Worm (Caenorhabditis elegans) whole organism, midembryonic: ENCODE results near the gene tbce-1.

Experiments
- T22C8.4 ChIP-seq: fragments of 200-800 bp; sonication (Bioruptor generic); IDR thresholded peaks from 2 replicates; pipeline ENCODE4 v1.3.6; 2022; ENCODE audit warnings: missing genetic modification characterization, missing compliant biosample characterization
- cog-1 ChIP-seq: sonication (generic microtip); optimal IDR thresholded peaks from 2 replicates; lab custom pipeline; 2016; ENCODE audit warnings: missing genetic modification characterization, missing compliant biosample characterization
- flt-1 ChIP-seq: fragments of 200-800 bp; sonication (Bioruptor generic); IDR thresholded peaks from 2 replicates; pipeline ENCODE4 v1.3.6; 2022; ENCODE audit warnings: missing genetic modification characterization, missing compliant biosample characterization
- klf-2 ChIP-seq: fragments of 200-800 bp; sonication (Bioruptor generic); conservative IDR thresholded peaks from 2 replicates; pipeline ENCODE4 v1.3.6; 2022; ENCODE audit warnings: missing genetic modification reagents, missing genetic modification characterization, missing compliant biosample characterization
- med-1 ChIP-seq: sonication (generic microtip); optimal IDR thresholded peaks from 2 replicates; lab custom pipeline; 2017; ENCODE audit warnings: missing genetic modification characterization, mild to moderate bottlenecking, missing compliant biosample characterization, antibody characterized with exemption, missing genetic modification reagents; ENCODE audit not compliant: insufficient read depth
- ref-1 ChIP-seq: fragments of 200-800 bp; sonication (Bioruptor generic); conservative IDR thresholded peaks from 2 replicates; pipeline ENCODE4 v1.3.6; 2022; ENCODE audit warnings: missing genetic modification reagents, missing genetic modification characterization, missing compliant biosample characterization
- tab-1 ChIP-seq: fragments of 200-800 bp; sonication (Bioruptor generic); IDR thresholded peaks from 2 replicates; pipeline ENCODE4 v1.3.6; 2022; ENCODE audit warnings: missing genetic modification characterization, missing compliant biosample characterization
- ztf-23 ChIP-seq: fragments of 200-800 bp; sonication (Bioruptor generic); IDR thresholded peaks from 2 replicates; pipeline ENCODE4 v1.3.6; 2022; ENCODE audit warnings: missing genetic modification reagents, missing genetic modification characterization, missing compliant biosample characterization
- ztf-29 ChIP-seq: fragments of 200-800 bp; sonication (Bioruptor generic); IDR thresholded peaks from 2 replicates; pipeline ENCODE4 v1.3.6; 2022; ENCODE audit warnings: missing genetic modification reagents, missing genetic modification characterization, missing compliant biosample characterization

Gene tbce-1

ce11 chrIV:8294650-8295049 is at the start of gene tbce-1:
tbce-1 (plus strand) TSS chrIV:8294690.
- TF ChIP-seq med-1 (GFP tag; lab: Kevin White, UChicago) = no peak
- no peak for TF ChIP-seq ztf-29 (GFP tag; lab: Robert Waterston, UW)
- no peak for TF ChIP-seq klf-2 (GFP tag; lab: Robert Waterston, UW)
- no peak for TF ChIP-seq cog-1 (tag; lab: Kevin White, UChicago)
- TF ChIP-seq flt-1 (GFP tag; lab: Robert Waterston, UW) = no peak
- TF ChIP-seq tab-1 = no peak
- no peak for TF ChIP-seq T22C8.4 (GFP tag; lab: Robert Waterston, UW)

ce11 chrIV:8247341-8247740 is 47.1 kb upstream of the tbce-1 start:
- no peak for TF ChIP-seq ref-1
- TF ChIP-seq ztf-23 = no peak
- TF ChIP-seq flt-1 (GFP tag; lab: Robert Waterston, UW) = no peak
- TF ChIP-seq med-1 (GFP tag; lab: Kevin White, UChicago) = no peak
- no peak for TF ChIP-seq tab-1
- TF ChIP-seq T22C8.4 (GFP tag; lab: Robert Waterston, UW) = no peak
- no peak for TF ChIP-seq cog-1 (tag; lab: Kevin White, UChicago)
- no peak for TF ChIP-seq klf-2 (GFP tag; lab: Robert Waterston, UW)
- no peak for TF ChIP-seq ztf-29 (GFP tag; lab: Robert Waterston, UW)

- no peak for TF ChIP-seq tab-1
- TF ChIP-seq med-1 (GFP tag; lab: Kevin White, UChicago) = no peak
- TF ChIP-seq ref-1 = no peak
- no peak for TF ChIP-seq ztf-23
- no peak for TF ChIP-seq cog-1 (tag; lab: Kevin White, UChicago)
Measured at ce11 chrIV:8251346-8251745, 43.1 kb upstream of the tbce-1 start.

- TF ChIP-seq med-1 (GFP tag; lab: Kevin White, UChicago) (peak; percentile 76), ztf-23 (peak; percentile 95), tab-1 (peak; percentile 98), T22C8.4 (GFP tag; lab: Robert Waterston, UW) (peak; percentile 96), klf-2 (GFP tag; lab: Robert Waterston, UW) (peak; percentile 90), ztf-29 (GFP tag; lab: Robert Waterston, UW) (peak; percentile 94), ref-1 (peak; percentile 96), flt-1 (GFP tag; lab: Robert Waterston, UW) (peak; percentile 98), cog-1 (tag; lab: Kevin White, UChicago) (peak; percentile 96)
Measured at ce11 chrIV:8252856-8253255, 41.6 kb upstream of the tbce-1 start.

ce11 chrIV:8254193-8254592 is 40.3 kb upstream of the tbce-1 start:
- TF ChIP-seq ref-1 = no peak
- TF ChIP-seq cog-1 (tag; lab: Kevin White, UChicago) = no peak
- no peak for TF ChIP-seq med-1 (GFP tag; lab: Kevin White, UChicago)
- TF ChIP-seq flt-1 (GFP tag; lab: Robert Waterston, UW) = no peak

- TF ChIP-seq ref-1 (no peak), tab-1 (no peak), ztf-23 (no peak), med-1 (GFP tag; lab: Kevin White, UChicago) (no peak), cog-1 (tag; lab: Kevin White, UChicago) (no peak), flt-1 (GFP tag; lab: Robert Waterston, UW) (no peak), ztf-29 (GFP tag; lab: Robert Waterston, UW) (no peak), T22C8.4 (GFP tag; lab: Robert Waterston, UW) (no peak), klf-2 (GFP tag; lab: Robert Waterston, UW) (no peak)
Measured at ce11 chrIV:8255221-8255620, 39.3 kb upstream of the tbce-1 start.

- TF ChIP-seq ref-1 = no peak
- no peak for TF ChIP-seq tab-1
Measured at ce11 chrIV:8259904-8260303, 34.6 kb upstream of the tbce-1 start, which contains the start of gene K07H8.7. K07H8.7 (minus strand) TSS chrIV:8260004.

ce11 chrIV:8260848-8261638 is 33.4 kb upstream of the tbce-1 start, which contains the start of gene vit-6:
vit-6 (plus strand) TSS chrIV:8261157.
- TF ChIP-seq ztf-29 (GFP tag; lab: Robert Waterston, UW) (no peak), ztf-23 (no peak), cog-1 (tag; lab: Kevin White, UChicago) (no peak), med-1 (GFP tag; lab: Kevin White, UChicago) (no peak), klf-2 (GFP tag; lab: Robert Waterston, UW) (no peak), flt-1 (GFP tag; lab: Robert Waterston, UW) (no peak), ref-1 (no peak), T22C8.4 (GFP tag; lab: Robert Waterston, UW) (no peak), tab-1 (no peak)

- TF ChIP-seq klf-2 (GFP tag; lab: Robert Waterston, UW) (no peak), ztf-23 (no peak), flt-1 (GFP tag; lab: Robert Waterston, UW) (no peak), cog-1 (tag; lab: Kevin White, UChicago) (no peak), med-1 (GFP tag; lab: Kevin White, UChicago) (no peak), ref-1 (no peak), T22C8.4 (GFP tag; lab: Robert Waterston, UW) (no peak), tab-1 (no peak), ztf-29 (GFP tag; lab: Robert Waterston, UW) (no peak)
Measured at ce11 chrIV:8262671-8263070, 31.8 kb upstream of the tbce-1 start.
